Worm (Caenorhabditis elegans): ENCODE results near the gene F26C11.3.
"Not testable (repeated sequence)": the region's sequence is repeated elsewhere in the genome, so short reads cannot be mapped to it uniquely, and the experiment has no call there.

- TF ChIP-seq flt-1, tab-1 (GFP tag; IDR thresholded peaks at IDR 0.05): not testable (repeated sequence)
These were observed 48.5 kb downstream of the F26C11.3 start, which contains the start of gene chil-1 for ce11 chrII:9866378-9866777.
